Worm (Caenorhabditis elegans): ENCODE results near the gene C04E7.1.

Gene C04E7.1

DNA sequence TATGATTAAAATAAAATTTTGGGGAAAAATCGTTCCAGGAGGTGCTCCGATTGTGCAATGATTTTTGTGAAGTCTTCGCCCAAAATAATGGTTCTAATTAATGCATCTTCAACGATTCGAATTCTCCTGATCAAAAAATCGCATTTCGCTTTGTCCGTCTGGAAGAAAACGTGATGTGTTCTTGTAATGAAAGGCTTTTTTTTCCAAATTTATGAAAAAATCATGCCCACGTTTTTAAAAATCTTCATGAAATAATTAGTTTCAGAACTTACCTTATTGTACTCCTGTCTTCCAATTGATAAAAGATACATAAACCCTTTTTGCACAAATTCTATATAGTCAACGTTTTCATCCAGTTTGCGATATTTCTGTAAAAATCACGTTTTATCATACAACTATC lies 31.7 kb downstream of the C04E7.1 start (continued):
- no peak for TF ChIP-seq unc-62 (GFP tag; optimal IDR thresholded peaks at IDR 0.05)

DNA sequence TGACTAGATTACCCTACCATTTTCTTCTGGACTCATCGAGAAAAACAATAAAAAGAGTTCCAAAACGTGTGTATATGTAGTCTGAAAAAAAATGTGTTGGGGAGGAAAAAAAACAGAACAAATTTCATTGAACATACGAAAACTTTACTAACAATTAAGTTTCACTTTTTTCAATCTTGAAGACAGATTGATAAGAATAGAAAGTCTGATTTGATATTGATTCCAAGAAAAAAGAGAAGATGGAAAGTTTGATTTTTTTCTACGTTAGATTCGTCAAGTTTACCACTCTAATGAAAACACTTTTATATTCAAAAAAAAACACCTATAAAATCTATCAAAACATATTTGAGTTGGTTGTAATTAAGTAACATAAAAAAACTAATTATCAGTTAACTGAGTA lies 32.6 kb downstream of the C04E7.1 start, which contains the start of gene R04A9.9:
TSS of gene R04A9.9 (minus strand) at position 101 of the 400 bp plus-strand sequence.
- no peak for TF ChIP-seq Y95B8A.8 (GFP tag; IDR thresholded peaks at IDR 0.05)
- TF ChIP-seq ceh-27 (GFP tag; optimal IDR thresholded peaks at IDR 0.05), result no peak
- no peak for TF ChIP-seq efl-1 (GFP tag; optimal IDR thresholded peaks at IDR 0.05)
- TF ChIP-seq D2030.7 (GFP tag; IDR thresholded peaks at IDR 0.05), result no peak
- TF ChIP-seq attf-5 (GFP tag; optimal IDR thresholded peaks at IDR 0.05), result no peak
- no peak for TF ChIP-seq F57A8.1 (GFP tag; optimal IDR thresholded peaks at IDR 0.05)
- TF ChIP-seq dpff-1 (tag; optimal IDR thresholded peaks at IDR 0.05), result no peak
- TF ChIP-seq B0261.1 (tag; optimal IDR thresholded peaks at IDR 0.05), result no peak
- TF ChIP-seq ceh-100 (GFP tag; IDR thresholded peaks at IDR 0.05), result no peak
- TF ChIP-seq nhr-80 (tag; optimal IDR thresholded peaks at IDR 0.05), result no peak
- no peak for TF ChIP-seq lir-1 (GFP tag; conservative IDR thresholded peaks at IDR 0.05)
- no peak for TF ChIP-seq rpc-1 (optimal IDR thresholded peaks at IDR 0.05)
- no peak for TF ChIP-seq rpc-1 (tag; optimal IDR thresholded peaks at IDR 0.05)
- TF ChIP-seq mcd-1 (GFP tag; IDR thresholded peaks at IDR 0.05), result no peak
- no peak for TF ChIP-seq egl-18 (GFP tag; IDR thresholded peaks at IDR 0.05)
- no peak for TF ChIP-seq ztf-3 (GFP tag; optimal IDR thresholded peaks at IDR 0.05)

DNA sequence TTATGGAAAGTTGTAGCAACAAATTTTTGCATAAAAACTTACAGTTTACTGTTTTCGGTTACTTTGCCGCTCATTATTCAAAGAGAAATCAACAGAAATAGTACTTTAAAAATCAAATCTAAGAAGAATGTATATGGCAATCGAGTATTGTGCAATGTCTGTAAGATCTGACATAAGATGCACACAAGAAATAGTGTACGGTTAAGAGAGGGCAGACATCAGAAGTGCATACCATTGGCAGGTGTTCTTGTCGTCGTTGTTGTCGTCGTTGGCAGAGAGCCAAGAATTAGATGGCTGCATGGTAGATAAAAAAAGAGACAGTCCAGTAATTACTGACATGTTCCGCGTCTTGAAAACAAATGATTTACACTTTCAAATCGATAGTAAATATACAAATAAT lies 36.8 kb downstream of the C04E7.1 start, which contains the start of gene R04A9.7:
TSS of gene R04A9.7 (minus strand) at position 184 of the 400 bp plus-strand sequence.
- no peak for TF ChIP-seq F57C9.4 (tag; optimal IDR thresholded peaks at IDR 0.05)
- TF ChIP-seq rcor-1 (GFP tag; IDR thresholded peaks at IDR 0.05), result no peak
- TF ChIP-seq hlh-26 (GFP tag; conservative IDR thresholded peaks at IDR 0.05), result no peak
- TF ChIP-seq pha-4 (tag; optimal IDR thresholded peaks at IDR 0.05), result no peak
- TF ChIP-seq chd-7 (tag; optimal IDR thresholded peaks at IDR 0.05), result no peak
- no peak for TF ChIP-seq nfya-2 (GFP tag; IDR thresholded peaks at IDR 0.05)
- no peak for TF ChIP-seq K11D2.4 (GFP tag; IDR thresholded peaks at IDR 0.05)
- no peak for TF ChIP-seq bed-1 (GFP tag; IDR thresholded peaks at IDR 0.05)
- no peak for TF ChIP-seq ets-4 (GFP tag; optimal IDR thresholded peaks at IDR 0.05)

DNA sequence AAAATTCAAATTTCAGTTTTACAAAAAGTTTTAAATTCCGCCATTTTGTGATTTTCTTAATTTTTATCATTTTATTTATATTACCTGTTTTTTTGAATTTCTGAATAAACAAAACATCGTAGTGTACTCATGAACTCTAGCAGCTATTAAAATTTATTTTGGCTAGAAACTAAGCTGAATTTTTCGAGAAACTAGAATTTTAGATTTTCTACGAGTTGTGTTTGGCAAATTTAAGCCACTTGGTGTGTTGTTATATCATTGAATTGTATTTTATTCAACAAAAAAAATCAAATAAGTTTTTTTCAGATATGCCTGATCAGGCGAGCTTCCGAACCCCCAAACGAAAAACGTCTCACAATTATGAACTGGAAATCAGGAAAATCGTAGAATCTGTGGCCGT lies 39.4 kb downstream of the C04E7.1 start, which contains the start of gene R04A9.6:
TSS of gene R04A9.6 (plus strand) at position 301 of the 400 bp plus-strand sequence.
- TF ChIP-seq ztf-26 (tag; optimal IDR thresholded peaks at IDR 0.05) (no peak), gei-17 (GFP tag; optimal IDR thresholded peaks at IDR 0.05) (no peak), B0035.1 (tag; optimal IDR thresholded peaks at IDR 0.05) (no peak), ekl-4 (GFP tag; IDR thresholded peaks at IDR 0.05) (no peak), B0019.2 (GFP tag; conservative IDR thresholded peaks at IDR 0.05) (no peak), pha-4 (tag; optimal IDR thresholded peaks at IDR 0.05) (no peak), ets-4 (GFP tag; optimal IDR thresholded peaks at IDR 0.05) (no peak), ztf-3 (GFP tag; optimal IDR thresholded peaks at IDR 0.05) (no peak), aptf-3 (GFP tag; IDR thresholded peaks at IDR 0.05) (no peak), C06A6.2 (GFP tag; conservative IDR thresholded peaks at IDR 0.05) (no peak), ccch-3 (GFP tag; optimal IDR thresholded peaks at IDR 0.05) (no peak), ztf-25 (GFP tag; IDR thresholded peaks at IDR 0.05) (no peak), hmg-20 (GFP tag; IDR thresholded peaks at IDR 0.05) (no peak), mxl-1 (tag; optimal IDR thresholded peaks at IDR 0.05) (no peak), sdz-38 (tag; optimal IDR thresholded peaks at IDR 0.05) (no peak), athp-1 (tag; optimal IDR thresholded peaks at IDR 0.05) (no peak), lir-1 (GFP tag; conservative IDR thresholded peaks at IDR 0.05) (no peak), aptf-2 (GFP tag; conservative IDR thresholded peaks at IDR 0.05) (no peak), unc-130 (GFP tag; optimal IDR thresholded peaks at IDR 0.05) (no peak), nhr-80 (tag; optimal IDR thresholded peaks at IDR 0.05) (no peak)

All from whole organism, young adult.